Worm (Caenorhabditis elegans): ENCODE data around the gene neg-1.
A peak's percentile ranks its signal among the peaks of the same experiment; 100 is the strongest.

The neg-1 gene

ce11 chrV:4371309-4371933 is 3.3 kb downstream of the neg-1 start, which contains the start of the genes gmpr-1 and fipp-1:
Gene gmpr-1 (minus strand): TSS chrV:4371383.
Gene fipp-1 (plus strand): TSS chrV:4371807.
- no peak for TF ChIP-seq ztf-11 (tag; optimal IDR thresholded peaks at IDR 0.05)
- TF ChIP-seq jun-1 (tag; optimal IDR thresholded peaks at IDR 0.05): peak; percentile 24
- no peak for TF ChIP-seq fos-1 (tag; optimal IDR thresholded peaks at IDR 0.05)
- TF ChIP-seq nhr-237 (tag; optimal IDR thresholded peaks at IDR 0.05): no peak
- no peak for TF ChIP-seq fkh-2 (tag; optimal IDR thresholded peaks at IDR 0.05)
- TF ChIP-seq ztf-4 (tag; optimal IDR thresholded peaks at IDR 0.05): no peak
- no peak for TF ChIP-seq ceh-28 (tag; optimal IDR thresholded peaks at IDR 0.05)
- TF ChIP-seq nhr-23 (tag; optimal IDR thresholded peaks at IDR 0.05): peak; percentile 69
- TF ChIP-seq nhr-12 (tag; optimal IDR thresholded peaks at IDR 0.05): no peak
- peak; percentile 16 for TF ChIP-seq lin-39 (tag; optimal IDR thresholded peaks at IDR 0.05)
- TF ChIP-seq ceh-16 (tag; optimal IDR thresholded peaks at IDR 0.05): no peak
- TF ChIP-seq nhr-76 (tag; optimal IDR thresholded peaks at IDR 0.05): no peak
- no peak for TF ChIP-seq lsy-12 (tag; optimal IDR thresholded peaks at IDR 0.05)
- peak; percentile 48 for TF ChIP-seq pha-4 (tag; optimal IDR thresholded peaks at IDR 0.05)
- TF ChIP-seq nhr-77 (tag; optimal IDR thresholded peaks at IDR 0.05): no peak
- TF ChIP-seq nhr-67 (tag; optimal IDR thresholded peaks at IDR 0.05): no peak
- TF ChIP-seq egl-27 (tag; optimal IDR thresholded peaks at IDR 0.05): no peak
- TF ChIP-seq nfya-1 (tag; optimal IDR thresholded peaks at IDR 0.05; ENCODE audit: insufficient read depth): peak; percentile 64
- no peak for TF ChIP-seq ZK546.5 (tag; optimal IDR thresholded peaks at IDR 0.05)
- TF ChIP-seq hmg-11 (tag; optimal IDR thresholded peaks at IDR 0.05): peak; percentile 62
- TF ChIP-seq elt-2 (tag; optimal IDR thresholded peaks at IDR 0.05): peak; percentile 74
- no peak for TF ChIP-seq nhr-11 (tag; optimal IDR thresholded peaks at IDR 0.05)
- peak; percentile 61 for TF ChIP-seq lin-15B (tag; optimal IDR thresholded peaks at IDR 0.05)

- no peak for TF ChIP-seq mdl-1 (tag; optimal IDR thresholded peaks at IDR 0.05)
These were observed 4.2 kb downstream of the neg-1 start for ce11 chrV:4370515-4370914.

- TF ChIP-seq eor-1 (tag; optimal IDR thresholded peaks at IDR 0.05) (no peak), egl-27 (tag; optimal IDR thresholded peaks at IDR 0.05) (no peak), ztf-11 (tag; optimal IDR thresholded peaks at IDR 0.05) (no peak), jun-1 (tag; optimal IDR thresholded peaks at IDR 0.05) (no peak), lin-39 (tag; optimal IDR thresholded peaks at IDR 0.05) (no peak), sea-2 (GFP tag; optimal IDR thresholded peaks at IDR 0.05) (no peak), aly-2 (tag; optimal IDR thresholded peaks at IDR 0.05) (no peak), R02D3.7 (tag; optimal IDR thresholded peaks at IDR 0.05) (no peak), ama-1 (optimal IDR thresholded peaks at IDR 0.05) (no peak), lsy-12 (tag; optimal IDR thresholded peaks at IDR 0.05) (no peak), hmg-11 (tag; optimal IDR thresholded peaks at IDR 0.05) (no peak), nhr-67 (tag; optimal IDR thresholded peaks at IDR 0.05) (no peak), nhr-28 (tag; optimal IDR thresholded peaks at IDR 0.05) (no peak), ceh-28 (tag; optimal IDR thresholded peaks at IDR 0.05) (no peak), pha-4 (tag; optimal IDR thresholded peaks at IDR 0.05) (no peak), nhr-23 (tag; optimal IDR thresholded peaks at IDR 0.05) (no peak), nhr-11 (tag; optimal IDR thresholded peaks at IDR 0.05) (no peak)
These were observed 8.2 kb downstream of the neg-1 start, which contains the start of gene F32D1.11 for ce11 chrV:4366440-4366839. Gene F32D1.11 (minus strand): TSS chrV:4366540.

ce11 chrV:4364517-4364916 is 10.2 kb downstream of the neg-1 start, which contains the start of gene grl-13:
Gene grl-13 (minus strand): TSS chrV:4364617.
- TF ChIP-seq nhr-77 (tag; optimal IDR thresholded peaks at IDR 0.05) (no peak), ceh-28 (tag; optimal IDR thresholded peaks at IDR 0.05) (no peak)

- TF ChIP-seq fos-1 (tag; optimal IDR thresholded peaks at IDR 0.05): no peak
- TF ChIP-seq lin-39 (tag; optimal IDR thresholded peaks at IDR 0.05): no peak
- peak; percentile 34 for TF ChIP-seq nhr-25 (tag; optimal IDR thresholded peaks at IDR 0.05)
- peak; percentile 80 for TF ChIP-seq elt-1 (tag; optimal IDR thresholded peaks at IDR 0.05)
- no peak for TF ChIP-seq eor-1 (tag; optimal IDR thresholded peaks at IDR 0.05)
- peak; percentile 44 for TF ChIP-seq nhr-23 (tag; optimal IDR thresholded peaks at IDR 0.05)
These were observed 13.2 kb downstream of the neg-1 start, which contains the start of gene F32D1.3 for ce11 chrV:4361505-4361904. Gene F32D1.3 (minus strand): TSS chrV:4361569.

- no peak for TF ChIP-seq nhr-23 (tag; optimal IDR thresholded peaks at IDR 0.05)
- no peak for TF ChIP-seq nhr-25 (tag; optimal IDR thresholded peaks at IDR 0.05)
- TF ChIP-seq elt-3 (tag; optimal IDR thresholded peaks at IDR 0.05): no peak
- TF ChIP-seq mml-1 (tag; optimal IDR thresholded peaks at IDR 0.05): no peak
- no peak for TF ChIP-seq fos-1 (tag; optimal IDR thresholded peaks at IDR 0.05)
- no peak for TF ChIP-seq snpc-4 (tag; optimal IDR thresholded peaks at IDR 0.05)
These were observed 14.7 kb downstream of the neg-1 start for ce11 chrV:4360018-4360417.
